Worm (Caenorhabditis elegans): Measurements from ENCODE around the gene Y56A3A.22.

DNA sequence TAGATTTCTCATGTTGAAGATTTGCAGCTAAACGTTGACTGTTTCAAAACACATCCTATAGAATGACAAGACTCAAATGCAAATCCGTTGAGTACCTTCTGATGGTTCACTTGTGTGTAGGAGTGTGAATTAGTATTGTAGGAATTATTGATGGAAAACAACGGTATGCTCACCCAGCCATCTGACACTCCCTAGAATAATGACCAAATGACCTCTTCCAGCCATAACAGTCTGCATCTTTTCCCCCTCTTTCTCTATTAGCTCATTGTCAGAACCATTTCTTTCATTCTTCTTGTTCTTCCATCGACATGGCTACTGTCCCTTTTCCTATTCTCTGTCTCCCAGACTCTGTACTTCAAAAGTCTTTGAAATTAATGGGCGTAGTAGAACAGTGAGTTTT, 12.8 kb upstream of the Y56A3A.22 start, which contains the start of gene fbxb-24:
- TF ChIP-seq daf-12 (tag; optimal IDR thresholded peaks at IDR 0.05) (no peak), mml-1 (tag; optimal IDR thresholded peaks at IDR 0.05) (no peak), snpc-4 (tag; optimal IDR thresholded peaks at IDR 0.05) (no peak), nhr-43 (tag; optimal IDR thresholded peaks at IDR 0.05; ENCODE audit: poor library complexity, severe bottlenecking) (no peak), nhr-25 (tag; optimal IDR thresholded peaks at IDR 0.05) (no peak), nhr-77 (tag; optimal IDR thresholded peaks at IDR 0.05) (no peak), nhr-11 (tag; optimal IDR thresholded peaks at IDR 0.05) (no peak), unc-62 (GFP tag; optimal IDR thresholded peaks at IDR 0.05) (no peak), ama-1 (optimal IDR thresholded peaks at IDR 0.05) (no peak), ceh-28 (tag; optimal IDR thresholded peaks at IDR 0.05) (no peak), ceh-82 (tag; optimal IDR thresholded peaks at IDR 0.05) (no peak), ceh-9 (tag; optimal IDR thresholded peaks at IDR 0.05) (no peak), aly-2 (tag; optimal IDR thresholded peaks at IDR 0.05) (no peak)

Measured in whole organism, L3 larva.